Fruit fly (Drosophila melanogaster): ENCODE results near the gene CG42779.
A peak's percentile ranks its signal among the peaks of the same experiment; 100 is the strongest.

Gene CG42779

dm6 chr3R:17149080-17149746 lies 27.8 kb downstream of the CG42779 start, which contains the start of the genes m-cup and Det (continued):
- TF ChIP-seq Stat92E (GFP tag; optimal IDR thresholded peaks at IDR 0.05) (no peak), Sry-β (GFP tag; optimal IDR thresholded peaks at IDR 0.05) (peak; percentile 18), CG11696 (GFP tag; IDR thresholded peaks at IDR 0.05) (no peak), Hsf (GFP tag; optimal IDR thresholded peaks at IDR 0.05) (no peak), CG4328 (GFP tag; optimal IDR thresholded peaks at IDR 0.05) (peak; percentile 3), CG3995 (GFP tag; optimal IDR thresholded peaks at IDR 0.05) (peak; percentile 49), cato (GFP tag; optimal IDR thresholded peaks at IDR 0.05; ENCODE audit: borderline replicate concordance) (no peak), CG18599 (GFP tag; optimal IDR thresholded peaks at IDR 0.05) (peak; percentile 18), Opbp (GFP tag; IDR thresholded peaks at IDR 0.05; ENCODE audit: partially characterized antibody) (peak; percentile 49; the same call in 2 of the 3 replicates), CG7963 (GFP tag; IDR thresholded peaks at IDR 0.05; ENCODE audit: partially characterized antibody) (peak; percentile 58; the same call in 1 of the 3 replicates), Dll (GFP tag; IDR thresholded peaks at IDR 0.05; ENCODE audit: partially characterized antibody) (peak; percentile 88), CG2116 (GFP tag; optimal IDR thresholded peaks at IDR 0.05) (peak; percentile 86), YL-1 (GFP tag; optimal IDR thresholded peaks at IDR 0.05) (peak; percentile 81)

- peak; percentile 23 for TF ChIP-seq nerfin-1 (tag; optimal IDR thresholded peaks at IDR 0.05)
- peak in 1 of 2 experiments; percentile 59 for TF ChIP-seq crp (GFP tag; optimal IDR thresholded peaks at IDR 0.05)
- TF ChIP-seq E2f2 (GFP tag; IDR thresholded peaks at IDR 0.05), result peak; percentile 16; the same call in 1 of the 2 replicates
- no peak for TF ChIP-seq odd (GFP tag; optimal IDR thresholded peaks at IDR 0.05)
- no peak for TF ChIP-seq CG14050 (GFP tag; IDR thresholded peaks at IDR 0.05)
Measured at dm6 chr3R:17150287-17150686, 28.9 kb downstream of the CG42779 start, which contains the start of gene Smug. TSS of gene Smug (plus strand) at chr3R:17150587.

- no peak for TF ChIP-seq BtbVII (GFP tag; optimal IDR thresholded peaks at IDR 0.05)
- no peak for TF ChIP-seq unpg (GFP tag; optimal IDR thresholded peaks at IDR 0.05)
- TF ChIP-seq gce (GFP tag; IDR thresholded peaks at IDR 0.05), result no peak
- TF ChIP-seq CG13775 (GFP tag; optimal IDR thresholded peaks at IDR 0.05), result peak; percentile 37
- TF ChIP-seq CG2712 (tag; optimal IDR thresholded peaks at IDR 0.05), result peak; percentile 75
- TF ChIP-seq CG8281 (tag; optimal IDR thresholded peaks at IDR 0.05), result no peak
- TF ChIP-seq Ada2b (GFP tag; IDR thresholded peaks at IDR 0.05), result peak; percentile 52
- TF ChIP-seq luna (GFP tag; optimal IDR thresholded peaks at IDR 0.05), result no peak
- 0 out of 2 replicates have a peak, but pooled peaks have one; percentile 43 for TF ChIP-seq Awh (GFP tag; IDR thresholded peaks at IDR 0.05)
- peak; percentile 29 for TF ChIP-seq HHEX (GFP tag; optimal IDR thresholded peaks at IDR 0.05)
- no peak for TF ChIP-seq pfk (GFP tag; optimal IDR thresholded peaks at IDR 0.05)
- no peak for TF ChIP-seq insv (GFP tag; optimal IDR thresholded peaks at IDR 0.05)
- no peak for TF ChIP-seq CG4854 (GFP tag; optimal IDR thresholded peaks at IDR 0.05)
- peak; percentile 51; the same call in 2 of the 3 replicates for TF ChIP-seq CG14860 (GFP tag; IDR thresholded peaks at IDR 0.05; ENCODE audit: partially characterized antibody)
- TF ChIP-seq CG4328 (GFP tag; optimal IDR thresholded peaks at IDR 0.05), result peak; percentile 51
- TF ChIP-seq CG10209 (GFP tag; optimal IDR thresholded peaks at IDR 0.05), result peak; percentile 44
- peak; percentile 75 for TF ChIP-seq D19B (GFP tag; optimal IDR thresholded peaks at IDR 0.05)
- peak; percentile 58 for TF ChIP-seq stc (GFP tag; IDR thresholded peaks at IDR 0.05)
- no peak for TF ChIP-seq CG16779 (GFP tag; IDR thresholded peaks at IDR 0.05)
- peak; percentile 42; the same call in 1 of the 2 replicates for TF ChIP-seq CG1024 (GFP tag; IDR thresholded peaks at IDR 0.05)
- TF ChIP-seq H15 (GFP tag; IDR thresholded peaks at IDR 0.05), result peak; percentile 30; the same call in 1 of the 3 replicates
- no peak for TF ChIP-seq CG17802 (tag; optimal IDR thresholded peaks at IDR 0.05)
- peak; percentile 23 for TF ChIP-seq CG10147 (GFP tag; optimal IDR thresholded peaks at IDR 0.05)
- peak; percentile 80 for TF ChIP-seq CG1603 (tag; optimal IDR thresholded peaks at IDR 0.05)
- no peak for TF ChIP-seq CG7745 (tag; optimal IDR thresholded peaks at IDR 0.05)
- peak; percentile 67 for TF ChIP-seq lab (GFP tag; optimal IDR thresholded peaks at IDR 0.05)
Measured at dm6 chr3R:17151376-17152026, 30.1 kb downstream of the CG42779 start, which contains the start of gene CG5292. TSS of gene CG5292 (plus strand) at chr3R:17151861.

All from whole organism, embryonic.